Worm (Caenorhabditis elegans) whole organism, L3 larva: ENCODE data around the gene srt-68.

ENCODE experiments used
- aly-2 ChIP-seq: fragments of 150-350 bp; optimal IDR thresholded peaks from 2 replicates; lab custom pipeline; 2014; ENCODE audit warnings: missing biosample characterization, missing genetic modification characterization
- ceh-16 ChIP-seq: sonication (generic microtip); optimal IDR thresholded peaks from 2 replicates; lab custom pipeline; 2017; ENCODE audit warnings: missing biosample characterization, missing genetic modification characterization
- elt-2 ChIP-seq: sonication (generic microtip); optimal IDR thresholded peaks from 2 replicates; lab custom pipeline; 2016; ENCODE audit warnings: missing genetic modification reagents, mild to moderate bottlenecking, missing genetic modification characterization, missing compliant biosample characterization
- fkh-10 ChIP-seq: sonication (generic microtip); optimal IDR thresholded peaks from 2 replicates; lab custom pipeline; 2017; ENCODE audit warnings: missing biosample characterization, missing genetic modification reagents, missing genetic modification characterization
- fos-1 ChIP-seq: fragments of 150-350 bp; optimal IDR thresholded peaks from 2 replicates; lab custom pipeline; 2014; ENCODE audit warnings: missing biosample characterization, missing genetic modification characterization
- mdl-1 ChIP-seq: fragments of 150-350 bp; optimal IDR thresholded peaks from 2 replicates; lab custom pipeline; 2014; ENCODE audit warnings: missing biosample characterization, missing genetic modification characterization
- nhr-11 ChIP-seq: fragments of 150-350 bp; optimal IDR thresholded peaks from 2 replicates; lab custom pipeline; 2014; ENCODE audit warnings: missing biosample characterization, missing genetic modification characterization
- nhr-12 ChIP-seq: fragments of 150-350 bp; optimal IDR thresholded peaks from 2 replicates; lab custom pipeline; 2014; ENCODE audit warnings: missing biosample characterization, missing genetic modification characterization
- nhr-237 ChIP-seq: fragments of 150-350 bp; optimal IDR thresholded peaks from 2 replicates; lab custom pipeline; 2014; ENCODE audit warnings: missing biosample characterization, missing genetic modification characterization
- nhr-25 ChIP-seq: sonication (generic microtip); optimal IDR thresholded peaks from 2 replicates; lab custom pipeline; 2017; ENCODE audit warnings: missing biosample characterization, missing genetic modification characterization
- snpc-4 ChIP-seq: fragments of 150-350 bp; optimal IDR thresholded peaks from 2 replicates; lab custom pipeline; 2014; ENCODE audit warnings: missing biosample characterization, missing genetic modification characterization
- unc-39 ChIP-seq: sonication (generic microtip); optimal IDR thresholded peaks from 4 replicates; lab custom pipeline; 2017; ENCODE audit warnings: missing biosample characterization, missing genetic modification characterization
- unc-62 ChIP-seq: fragments of 150-350 bp; sonication (generic microtip); optimal IDR thresholded peaks from 4 replicates; lab custom pipeline; 2014; ENCODE audit warnings: missing biosample characterization, missing genetic modification reagents, missing genetic modification characterization
- zag-1 ChIP-seq: fragments of 150-350 bp; optimal IDR thresholded peaks from 2 replicates; lab custom pipeline; 2014; ENCODE audit warnings: missing biosample characterization, missing genetic modification characterization

DNA sequence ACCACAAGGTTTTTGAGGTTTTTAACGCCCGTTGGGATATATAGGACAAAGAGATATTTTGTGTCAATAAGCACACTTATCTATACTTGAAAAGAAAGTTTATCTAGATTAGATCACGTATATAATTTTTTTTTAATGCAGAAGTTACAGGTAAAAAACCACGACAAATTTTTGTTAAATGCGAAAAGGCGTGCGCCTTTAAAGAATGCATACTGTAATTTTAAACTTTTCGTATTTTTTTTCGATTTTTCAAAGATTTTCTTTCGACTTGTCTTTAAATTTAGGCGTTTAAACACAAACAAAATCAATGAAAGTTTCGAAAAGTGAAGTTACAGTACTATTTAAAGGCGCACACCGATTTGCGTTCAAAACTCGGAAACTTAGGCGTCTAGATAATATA, 48.3 kb downstream of the srt-68 start:
- TF ChIP-seq aly-2 (tag; lab: Kevin White, UChicago) (no peak), snpc-4 (tag; lab: Kevin White, UChicago) (no peak), nhr-25 (tag; lab: Kevin White, UChicago) (no peak), ceh-16 (tag; lab: Kevin White, UChicago) (no peak), fos-1 (tag; lab: Kevin White, UChicago) (no peak), unc-62 (GFP tag; lab: Kevin White, UChicago) (no peak), nhr-237 (tag; lab: Kevin White, UChicago) (no peak), zag-1 (tag; lab: Kevin White, UChicago) (no peak), fkh-10 (GFP tag; lab: Kevin White, UChicago) (no peak), nhr-12 (tag; lab: Kevin White, UChicago) (no peak), mdl-1 (no peak), elt-2 (no peak), nhr-11 (tag; lab: Kevin White, UChicago) (no peak), unc-39 (tag; lab: Kevin White, UChicago) (no peak)
